Fruit fly (Drosophila melanogaster): Measurements from ENCODE around the gene CG9915.
A peak's percentile ranks its signal among the peaks of the same experiment; 100 is the strongest.

The CG9915 gene

DNA sequence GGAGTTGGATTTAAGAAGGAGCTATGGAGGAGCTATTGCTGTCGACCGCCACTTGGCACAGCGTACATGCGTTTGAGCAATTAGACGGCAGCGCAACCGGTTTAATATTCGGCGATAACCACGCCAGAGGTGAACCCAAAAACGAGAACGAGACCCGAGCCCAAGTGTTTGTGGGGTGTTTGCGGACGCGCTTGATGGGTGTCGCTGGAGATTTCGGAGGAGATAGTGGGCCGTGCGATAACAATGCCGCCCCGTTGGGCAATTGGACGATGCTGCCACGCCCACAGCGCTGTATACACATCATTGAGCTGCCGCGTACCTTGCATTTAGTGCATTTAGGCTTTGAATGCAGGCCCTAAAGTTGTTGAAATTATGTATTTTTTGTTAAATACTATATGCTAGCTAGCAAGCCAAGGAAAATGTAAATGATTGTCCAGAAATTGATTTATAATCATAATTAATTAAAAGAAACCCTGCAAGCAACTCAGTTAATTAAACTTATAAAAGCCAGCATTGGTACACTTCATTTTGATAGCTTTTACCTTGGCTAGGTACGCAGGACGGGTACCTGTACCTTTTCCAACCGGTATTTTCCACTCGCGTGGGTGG, 4.5 kb downstream of the CG9915 start, which contains the start of gene Had1:
Gene Had1, minus strand, starts transcription at position 358 of the 609 bp plus-strand sequence.
- TF ChIP-seq vri (GFP tag; optimal IDR thresholded peaks at IDR 0.05) = no peak
- peak; percentile 81 for TF ChIP-seq svp (GFP tag)
- TF ChIP-seq Eip78C (GFP tag) = peak; percentile 8

DNA sequence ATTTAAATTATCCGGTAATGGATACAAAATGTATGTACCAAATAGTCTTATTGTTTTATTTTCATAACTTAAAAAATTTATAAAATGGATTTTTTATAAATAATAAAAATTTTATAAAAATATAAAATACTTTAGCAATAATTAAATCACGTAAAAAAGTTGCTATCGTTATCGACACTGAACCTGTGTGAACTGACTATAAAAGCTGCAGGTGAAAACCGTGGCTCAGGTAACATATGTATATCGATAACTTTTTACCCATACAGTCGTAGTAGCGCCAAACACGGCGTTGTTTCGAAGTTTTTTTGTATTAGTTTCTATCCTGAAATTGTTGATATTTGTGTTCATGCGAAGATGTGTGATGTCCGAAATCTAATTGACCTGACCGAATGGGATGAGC, 9.3 kb downstream of the CG9915 start, which contains the start of gene CG3679:
Gene CG3679, plus strand, starts transcription at position 235 of the 400 bp plus-strand sequence.
- TF ChIP-seq CG3032 (tag; optimal IDR thresholded peaks at IDR 0.05) (peak; percentile 7), Eip75B (GFP tag; optimal IDR thresholded peaks at IDR 0.05) (no peak)

DNA sequence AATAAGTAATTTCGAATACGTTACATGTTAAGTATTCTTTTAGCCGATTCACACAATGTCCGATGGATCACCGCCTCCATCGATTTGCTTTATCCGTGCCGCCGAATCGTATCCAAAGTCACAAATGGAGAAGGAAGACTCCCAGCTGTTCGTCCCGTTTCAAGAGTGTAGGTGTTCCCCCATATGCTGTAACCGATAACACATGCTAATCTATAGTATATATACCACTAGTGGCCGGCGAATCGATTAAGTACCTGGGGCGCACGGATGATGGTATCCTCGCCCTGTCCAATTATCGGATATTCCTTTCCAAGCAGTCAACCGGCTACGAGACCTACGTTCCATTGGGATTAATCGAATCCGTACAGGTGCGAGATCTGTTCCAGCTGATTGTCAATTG, 15.3 kb downstream of the CG9915 start, which contains the start of gene ERp44:
Gene ERp44, minus strand, starts transcription at position 101 of the 400 bp plus-strand sequence.
- no peak for TF ChIP-seq CG32006 (GFP tag; optimal IDR thresholded peaks at IDR 0.05)
- TF ChIP-seq lz (GFP tag; optimal IDR thresholded peaks at IDR 0.05) = no peak
- TF ChIP-seq CG3032 (tag; optimal IDR thresholded peaks at IDR 0.05) = no peak
- no peak for TF ChIP-seq esn (GFP tag; optimal IDR thresholded peaks at IDR 0.05)
- no peak for TF ChIP-seq CG6276 (GFP tag; optimal IDR thresholded peaks at IDR 0.05)
- no peak for TF ChIP-seq CG7368 (GFP tag; optimal IDR thresholded peaks at IDR 0.05)
- TF ChIP-seq OdsH (GFP tag; optimal IDR thresholded peaks at IDR 0.05) = no peak
- TF ChIP-seq Hr39 (GFP tag; optimal IDR thresholded peaks at IDR 0.05) = no peak
- TF ChIP-seq CG3919 (GFP tag; optimal IDR thresholded peaks at IDR 0.05) = no peak
- TF ChIP-seq CG8119 (GFP tag; IDR thresholded peaks at IDR 0.05) = no peak
- no peak for TF ChIP-seq vri (GFP tag; optimal IDR thresholded peaks at IDR 0.05)
- no peak for TF ChIP-seq CG6854 (GFP tag; optimal IDR thresholded peaks at IDR 0.05)
- no peak for TF ChIP-seq CG6792 (GFP tag; optimal IDR thresholded peaks at IDR 0.05)
- no peak for TF ChIP-seq CG11902 (GFP tag; optimal IDR thresholded peaks at IDR 0.05)
- no peak for TF ChIP-seq Eip75B (GFP tag; optimal IDR thresholded peaks at IDR 0.05)
- no peak for TF ChIP-seq CG6808 (GFP tag; optimal IDR thresholded peaks at IDR 0.05)
- TF ChIP-seq CG11762 (GFP tag; optimal IDR thresholded peaks at IDR 0.05; ENCODE audit: insufficient read depth) = no peak
- no peak for TF ChIP-seq CG4318 (GFP tag; optimal IDR thresholded peaks at IDR 0.05)

DNA sequence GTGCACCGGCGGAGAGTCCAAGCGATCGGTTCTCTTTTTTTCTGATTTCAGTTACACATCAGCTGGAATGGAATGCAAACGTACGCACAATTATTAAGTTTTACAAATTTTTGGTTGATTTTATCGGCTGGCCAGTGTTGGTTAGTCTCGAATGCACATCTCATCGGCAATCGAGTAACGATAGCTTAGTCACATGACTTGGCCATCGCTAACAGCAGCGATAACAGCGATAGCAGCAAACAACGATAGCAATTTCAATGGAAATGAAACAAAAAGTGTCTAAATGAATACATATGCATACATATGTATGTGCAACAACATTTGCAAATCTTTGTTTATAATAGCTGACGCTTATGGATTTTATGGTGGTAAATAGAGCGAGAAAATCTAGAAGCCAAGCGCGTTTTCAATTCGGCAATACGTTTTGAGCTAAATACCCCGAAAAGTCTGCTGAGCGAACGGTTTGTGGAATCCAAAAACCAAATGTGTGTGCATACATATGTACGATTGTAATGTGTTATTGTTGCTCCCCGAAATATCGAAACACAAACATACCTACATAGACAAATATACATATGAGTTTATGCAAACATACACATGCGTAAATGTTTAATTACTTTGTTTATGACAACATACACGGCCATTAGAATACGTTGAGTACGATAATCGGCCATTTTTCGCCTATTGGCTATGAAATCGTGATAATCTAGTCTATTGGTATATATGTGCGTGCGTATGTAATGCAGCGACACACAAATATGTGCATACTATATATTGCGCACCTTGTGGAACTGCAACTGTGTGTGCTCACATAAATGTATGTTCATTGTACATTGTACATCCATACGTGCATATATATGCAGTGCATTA, 16.3 kb downstream of the CG9915 start, which contains the start of gene CG3632:
Gene CG3632, plus strand, starts transcription at position 249 of the 870 bp plus-strand sequence.
- TF ChIP-seq Ets96B (tag; optimal IDR thresholded peaks at IDR 0.05) = no peak
- TF ChIP-seq CG11902 (GFP tag; optimal IDR thresholded peaks at IDR 0.05) = no peak
- TF ChIP-seq CG10631 (GFP tag; optimal IDR thresholded peaks at IDR 0.05) = no peak
- no peak for TF ChIP-seq spab (GFP tag; optimal IDR thresholded peaks at IDR 0.05)
- TF ChIP-seq CG6163 (GFP tag; IDR thresholded peaks at IDR 0.05) = no peak; the same call in 2 of the 3 replicates
- TF ChIP-seq CG16779 (tag; optimal IDR thresholded peaks at IDR 0.05) = no peak
- no peak for TF ChIP-seq CG9139 (GFP tag; optimal IDR thresholded peaks at IDR 0.05)
- TF ChIP-seq svp (GFP tag) = no peak
- TF ChIP-seq Lpt (GFP tag; optimal IDR thresholded peaks at IDR 0.05) = no peak
- TF ChIP-seq achi (GFP tag; optimal IDR thresholded peaks at IDR 0.05) = no peak
- peak; percentile 36 for TF ChIP-seq lz (GFP tag; optimal IDR thresholded peaks at IDR 0.05)
- no peak for TF ChIP-seq CG11762 (GFP tag; optimal IDR thresholded peaks at IDR 0.05; ENCODE audit: insufficient read depth)
- peak; percentile 30 for TF ChIP-seq cyc (GFP tag; optimal IDR thresholded peaks at IDR 0.05)
- no peak for TF ChIP-seq Hr38 (GFP tag; optimal IDR thresholded peaks at IDR 0.05)
- TF ChIP-seq Blimp-1 (GFP tag; optimal IDR thresholded peaks at IDR 0.05) = peak; percentile 36
- TF ChIP-seq dac (GFP tag; optimal IDR thresholded peaks at IDR 0.05) = no peak
- no peak for TF ChIP-seq CG6792 (GFP tag; optimal IDR thresholded peaks at IDR 0.05)
- no peak for TF ChIP-seq dsx (GFP tag; optimal IDR thresholded peaks at IDR 0.05; ENCODE audit: poor library complexity, severe bottlenecking)
- TF ChIP-seq Met (GFP tag; optimal IDR thresholded peaks at IDR 0.05) = no peak
- TF ChIP-seq esn (GFP tag; optimal IDR thresholded peaks at IDR 0.05) = peak; percentile 62
- TF ChIP-seq CG15336 (GFP tag; IDR thresholded peaks at IDR 0.05) = no peak
- TF ChIP-seq Hr39 (GFP tag; optimal IDR thresholded peaks at IDR 0.05) = no peak
- TF ChIP-seq Smox (GFP tag; optimal IDR thresholded peaks at IDR 0.05) = no peak
- TF ChIP-seq CG6808 (GFP tag; optimal IDR thresholded peaks at IDR 0.05) = no peak
- TF ChIP-seq vri (GFP tag; optimal IDR thresholded peaks at IDR 0.05) = peak; percentile 6
- no peak for TF ChIP-seq Eip93F (GFP tag; optimal IDR thresholded peaks at IDR 0.05)
- peak; percentile 51 for TF ChIP-seq topi (GFP tag; optimal IDR thresholded peaks at IDR 0.05)
- TF ChIP-seq fkh (GFP tag; optimal IDR thresholded peaks at IDR 0.05) = peak; percentile 41
- TF ChIP-seq Sox15 (GFP tag; optimal IDR thresholded peaks at IDR 0.05) = no peak
- no peak for TF ChIP-seq CG4318 (GFP tag; optimal IDR thresholded peaks at IDR 0.05)
- TF ChIP-seq acj6 (GFP tag; optimal IDR thresholded peaks at IDR 0.05) = no peak
- TF ChIP-seq Sox14 (GFP tag; optimal IDR thresholded peaks at IDR 0.05) = peak; percentile 57

All from whole organism, prepupa.